Worm (Caenorhabditis elegans): ENCODE data around the gene cct-7.

Gene cct-7

DNA sequence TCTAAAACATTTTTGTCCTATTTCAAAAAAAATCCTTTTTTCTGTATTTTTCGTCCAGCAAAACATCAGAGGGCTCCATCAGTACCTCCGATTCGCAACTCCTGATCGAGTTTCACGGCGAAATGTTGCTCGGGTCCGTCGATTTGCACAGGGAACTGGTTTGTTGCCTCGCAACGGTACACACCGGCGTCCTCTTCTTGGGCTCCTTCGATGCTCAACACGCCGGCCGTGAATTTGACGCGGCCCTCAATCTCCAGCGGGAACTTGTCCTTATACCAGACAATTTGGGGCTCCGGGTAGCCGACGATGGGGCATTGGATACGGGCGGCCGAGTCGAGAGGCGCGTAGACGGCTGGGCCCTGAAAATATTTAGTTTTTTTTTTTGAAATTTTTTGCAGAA, 6.0 kb downstream of the cct-7 start:
- TF ChIP-seq ceh-82 (tag; optimal IDR thresholded peaks at IDR 0.05) (no peak), elt-1 (tag; optimal IDR thresholded peaks at IDR 0.05) (no peak), nfya-1 (tag; optimal IDR thresholded peaks at IDR 0.05; ENCODE audit: insufficient read depth) (no peak), unc-39 (tag; optimal IDR thresholded peaks at IDR 0.05) (no peak), nhr-76 (tag; optimal IDR thresholded peaks at IDR 0.05) (no peak), egl-27 (tag; optimal IDR thresholded peaks at IDR 0.05) (no peak), ztf-11 (tag; optimal IDR thresholded peaks at IDR 0.05) (no peak), nhr-12 (tag; optimal IDR thresholded peaks at IDR 0.05) (no peak), nhr-77 (tag; optimal IDR thresholded peaks at IDR 0.05) (no peak), tbx-2 (tag; optimal IDR thresholded peaks at IDR 0.05) (no peak)

DNA sequence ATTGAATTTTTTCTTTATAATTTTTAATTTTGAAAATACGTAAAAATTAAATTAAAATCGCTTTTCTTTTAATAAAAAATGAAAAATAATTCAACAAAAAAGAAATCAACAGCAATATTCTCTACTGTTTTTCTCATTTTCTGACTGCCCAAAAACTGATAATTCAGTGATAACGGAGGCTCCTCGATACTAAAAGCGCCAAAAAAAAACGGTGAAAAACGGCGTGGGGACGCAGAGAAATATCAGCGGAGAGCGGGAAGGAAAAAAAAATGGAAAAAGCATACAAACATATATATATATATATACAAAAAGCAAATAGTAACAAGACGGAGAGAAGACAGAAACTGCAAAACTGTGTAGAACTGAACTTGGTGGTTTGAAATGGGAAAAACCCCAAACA, 11.1 kb downstream of the cct-7 start:
- no peak for TF ChIP-seq ztf-11 (tag; optimal IDR thresholded peaks at IDR 0.05)
- TF ChIP-seq eor-1 (tag; optimal IDR thresholded peaks at IDR 0.05): no peak
- peak; percentile 61 for TF ChIP-seq pha-4 (tag; optimal IDR thresholded peaks at IDR 0.05)
- TF ChIP-seq ceh-9 (tag; optimal IDR thresholded peaks at IDR 0.05): no peak
- TF ChIP-seq egl-5 (tag; optimal IDR thresholded peaks at IDR 0.05): no peak
- TF ChIP-seq zag-1 (tag; optimal IDR thresholded peaks at IDR 0.05): no peak
- TF ChIP-seq pqm-1 (tag; optimal IDR thresholded peaks at IDR 0.05): peak; percentile 51
- TF ChIP-seq R02D3.7 (tag; optimal IDR thresholded peaks at IDR 0.05): no peak
- TF ChIP-seq elt-2 (tag; optimal IDR thresholded peaks at IDR 0.05): peak; percentile 78

DNA sequence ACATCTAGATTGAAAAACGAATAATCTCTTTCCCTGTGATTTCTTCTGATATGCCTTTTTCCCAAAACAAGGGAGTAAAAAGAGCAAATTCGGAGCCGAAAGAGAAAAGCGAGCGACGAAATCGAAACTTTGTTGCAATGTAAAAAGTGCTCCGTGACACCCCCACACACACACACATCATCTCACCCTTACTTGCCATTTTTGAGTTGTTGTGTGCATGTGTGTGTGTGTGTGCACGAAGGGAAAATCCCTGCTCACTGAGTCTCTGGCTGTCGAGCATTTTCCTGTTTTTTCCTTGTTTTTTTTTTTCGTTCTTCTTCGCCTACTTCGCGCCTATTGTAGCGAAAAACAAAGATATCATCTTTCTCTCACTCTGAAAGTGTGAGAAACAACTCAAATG, 15.0 kb downstream of the cct-7 start:
- peak; percentile 39 for TF ChIP-seq lin-39 (tag; optimal IDR thresholded peaks at IDR 0.05)
- peak; percentile 7 for TF ChIP-seq nfya-1 (tag; optimal IDR thresholded peaks at IDR 0.05; ENCODE audit: insufficient read depth)
- no peak for TF ChIP-seq elt-1 (tag; optimal IDR thresholded peaks at IDR 0.05)
- TF ChIP-seq pha-4 (tag; optimal IDR thresholded peaks at IDR 0.05): no peak
- TF ChIP-seq hmg-11 (tag; optimal IDR thresholded peaks at IDR 0.05): peak; percentile 16

DNA sequence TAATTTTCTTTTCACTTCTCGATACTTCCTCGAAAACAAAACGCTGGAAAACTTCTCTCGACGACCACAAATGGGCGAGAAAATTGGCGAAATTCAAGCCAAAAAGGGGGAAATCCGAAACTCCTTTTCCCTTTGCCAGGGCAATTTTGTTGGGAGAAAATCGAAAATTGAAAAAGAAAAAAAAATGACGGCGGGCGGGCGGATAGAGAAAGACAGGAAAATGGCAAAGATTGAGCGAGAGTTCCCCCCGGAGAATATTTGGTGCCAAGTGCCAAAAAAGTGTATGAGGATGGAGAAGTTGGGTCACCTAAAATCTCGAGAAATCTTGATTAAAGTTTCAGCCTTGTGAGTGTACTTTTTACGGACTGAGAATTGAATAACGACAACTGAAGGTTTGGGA, 16.3 kb downstream of the cct-7 start:
- TF ChIP-seq nhr-77 (tag; optimal IDR thresholded peaks at IDR 0.05) (no peak), ceh-28 (tag; optimal IDR thresholded peaks at IDR 0.05) (no peak), nhr-23 (tag; optimal IDR thresholded peaks at IDR 0.05) (no peak), lin-39 (tag; optimal IDR thresholded peaks at IDR 0.05) (no peak), nfya-1 (tag; optimal IDR thresholded peaks at IDR 0.05; ENCODE audit: insufficient read depth) (no peak), ceh-82 (tag; optimal IDR thresholded peaks at IDR 0.05) (no peak), fkh-10 (GFP tag; optimal IDR thresholded peaks at IDR 0.05) (no peak), ZK546.5 (tag; optimal IDR thresholded peaks at IDR 0.05) (no peak), elt-1 (tag; optimal IDR thresholded peaks at IDR 0.05) (no peak), nhr-237 (tag; optimal IDR thresholded peaks at IDR 0.05) (no peak), jun-1 (tag; optimal IDR thresholded peaks at IDR 0.05) (no peak), elt-2 (tag; optimal IDR thresholded peaks at IDR 0.05) (no peak), zag-1 (tag; optimal IDR thresholded peaks at IDR 0.05) (no peak), ceh-9 (tag; optimal IDR thresholded peaks at IDR 0.05) (no peak), ztf-4 (tag; optimal IDR thresholded peaks at IDR 0.05) (no peak)

DNA sequence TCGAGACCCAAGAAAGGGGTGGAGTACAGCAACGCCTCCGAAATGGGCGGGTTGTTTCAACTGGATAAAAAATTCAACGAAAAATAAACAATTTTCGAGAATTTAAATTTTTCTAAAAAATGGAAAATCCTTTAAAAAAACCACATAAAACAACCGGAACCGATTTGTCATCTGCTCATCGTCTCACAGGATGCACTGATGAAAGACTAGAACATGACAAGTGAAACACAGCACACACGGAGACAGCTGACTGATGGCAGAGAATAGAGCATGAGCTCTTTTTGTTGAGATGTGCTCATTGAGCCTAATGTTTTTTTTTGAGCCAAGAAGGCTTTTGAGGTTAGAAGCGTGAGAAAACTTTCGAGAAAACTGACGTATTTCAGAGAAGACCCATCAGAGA, 17.9 kb downstream of the cct-7 start:
- TF ChIP-seq unc-62 (GFP tag; optimal IDR thresholded peaks at IDR 0.05) (peak; percentile 9), nhr-23 (tag; optimal IDR thresholded peaks at IDR 0.05) (no peak), nhr-12 (tag; optimal IDR thresholded peaks at IDR 0.05) (no peak), ztf-4 (tag; optimal IDR thresholded peaks at IDR 0.05) (no peak), sea-2 (GFP tag; optimal IDR thresholded peaks at IDR 0.05) (no peak), fkh-10 (GFP tag; optimal IDR thresholded peaks at IDR 0.05) (no peak), lin-39 (tag; optimal IDR thresholded peaks at IDR 0.05) (peak; percentile 76), nhr-43 (tag; optimal IDR thresholded peaks at IDR 0.05; ENCODE audit: poor library complexity, severe bottlenecking) (no peak), nfya-1 (tag; optimal IDR thresholded peaks at IDR 0.05; ENCODE audit: insufficient read depth) (no peak), ceh-82 (tag; optimal IDR thresholded peaks at IDR 0.05) (no peak), elt-1 (tag; optimal IDR thresholded peaks at IDR 0.05) (no peak), pha-4 (tag; optimal IDR thresholded peaks at IDR 0.05) (no peak), hmg-11 (tag; optimal IDR thresholded peaks at IDR 0.05) (no peak), ceh-9 (tag; optimal IDR thresholded peaks at IDR 0.05) (no peak), nhr-76 (tag; optimal IDR thresholded peaks at IDR 0.05) (no peak)
